Fruit fly (Drosophila melanogaster): ENCODE results near the gene MagR.

dm6 chrX:15701047-15701446, 33.0 kb upstream of the MagR start, which contains the start of gene CG9240:
- no peak for TF ChIP-seq tj (GFP tag; optimal IDR thresholded peaks at IDR 0.05)
- no peak for TF ChIP-seq CG12768 (GFP tag; optimal IDR thresholded peaks at IDR 0.05)
- no peak for TF ChIP-seq CG5204 (GFP tag; optimal IDR thresholded peaks at IDR 0.05)
- no peak for TF ChIP-seq pad (GFP tag; optimal IDR thresholded peaks at IDR 0.05)
- peak; percentile 13 for TF ChIP-seq Mnt (GFP tag; optimal IDR thresholded peaks at IDR 0.05)
- TF ChIP-seq CG7101 (tag; optimal IDR thresholded peaks at IDR 0.05): no peak
- TF ChIP-seq Clk (GFP tag; optimal IDR thresholded peaks at IDR 0.05): no peak
- TF ChIP-seq bab1 (GFP tag; optimal IDR thresholded peaks at IDR 0.05): peak; percentile 64
- no peak for TF ChIP-seq Crg-1 (GFP tag; optimal IDR thresholded peaks at IDR 0.05)
- TF ChIP-seq cnc (optimal IDR thresholded peaks at IDR 0.05): no peak

Measured in whole organism, adult.